Worm (Caenorhabditis elegans) whole organism, L4/young adult: Measurements from ENCODE around the gene K08B5.2.

Source experiments
- W03F9.2 ChIP-seq: fragments of 150-350 bp; optimal IDR thresholded peaks from 2 replicates; lab custom pipeline; 2014; ENCODE audit warnings: missing biosample characterization, missing genetic modification characterization
- him-1 ChIP-seq: sonication (generic microtip); optimal IDR thresholded peaks from 2 replicates; lab custom pipeline; 2016; ENCODE audit warnings: missing genotype, missing genetic modification reagents, missing genetic modification characterization, missing compliant biosample characterization

ce11 chrX:16559387-16559786 is 5.7 kb upstream of the K08B5.2 start:
- no peak for TF ChIP-seq W03F9.2
- no peak for TF ChIP-seq him-1 (tag; lab: Kevin White, UChicago)
